Fruit fly (Drosophila melanogaster) whole organism, embryonic: Measurements from ENCODE around the gene tutl.

Source experiments
- Antp ChIP-seq: fragments of 200-800 bp; sonication (Bioruptor generic); optimal IDR thresholded peaks from 3 replicates; lab custom pipeline; 2016; ENCODE audit warnings: missing biosample characterization, missing genetic modification characterization
- CG10147 ChIP-seq: fragments of 200-800 bp; sonication (Bioruptor generic); optimal IDR thresholded peaks from 2 replicates; lab custom pipeline; 2019; ENCODE audit warnings: missing biosample characterization, mild to moderate bottlenecking, missing genetic modification characterization, moderate library complexity
- CG10543 ChIP-seq: fragments of 200-800 bp; sonication (Bioruptor generic); optimal IDR thresholded peaks from 3 replicates; lab custom pipeline; 2017; ENCODE audit warnings: missing biosample characterization, mild to moderate bottlenecking, missing genetic modification characterization, moderate library complexity
- CG11247 ChIP-seq: fragments of 200-800 bp; sonication (Bioruptor generic); IDR thresholded peaks from 2 replicates; pipeline ENCODE4 v1.3.6; 2022; ENCODE audit warnings: missing biosample characterization, missing genetic modification characterization
- CG12659 ChIP-seq: fragments of 200-800 bp; sonication (Bioruptor generic); optimal IDR thresholded peaks from 3 replicates; lab custom pipeline; 2017; ENCODE audit warnings: mild to moderate bottlenecking, missing biosample characterization, missing genetic modification reagents, missing genetic modification characterization
- CG12744 ChIP-seq: fragments of 200-800 bp; sonication (Bioruptor generic); optimal IDR thresholded peaks from 2 replicates; lab custom pipeline; 2016; ENCODE audit warnings: missing biosample characterization, missing genetic modification characterization
- CG14667 ChIP-seq: fragments of 200-800 bp; sonication (Bioruptor generic); IDR thresholded peaks from 2 replicates; pipeline ENCODE4 v1.3.6; 2022; ENCODE audit warnings: missing biosample characterization, missing genetic modification characterization
- CG16779 ChIP-seq: fragments of 200-800 bp; sonication (Bioruptor generic); IDR thresholded peaks from 2 replicates; pipeline ENCODE4 v1.3.6; 2022; ENCODE audit warnings: missing biosample characterization, missing genetic modification characterization
- CG17829 ChIP-seq: fragments of 200-800 bp; optimal IDR thresholded peaks from 2 replicates; lab custom pipeline; 2019; ENCODE audit warnings: missing biosample characterization, mild to moderate bottlenecking, missing genetic modification characterization, moderate library complexity
- CG18619 ChIP-seq: fragments of 200-800 bp; sonication (Bioruptor generic); optimal IDR thresholded peaks from 3 replicates; lab custom pipeline; 2017; ENCODE audit warnings: missing biosample characterization, mild to moderate bottlenecking, missing genetic modification characterization
- CG2678 ChIP-seq: fragments of 200-800 bp; sonication (Bioruptor generic); optimal IDR thresholded peaks from 3 replicates; lab custom pipeline; 2019; ENCODE audit warnings: missing biosample characterization, mild to moderate bottlenecking, missing genetic modification characterization, moderate library complexity
- CG32772 ChIP-seq: fragments of 200-800 bp; sonication (Bioruptor generic); IDR thresholded peaks from 2 replicates; pipeline ENCODE4 v1.3.6; 2022; ENCODE audit warnings: missing biosample characterization, missing genetic modification characterization
- CG6689 ChIP-seq: fragments of 200-800 bp; sonication (Bioruptor generic); IDR thresholded peaks from 2 replicates; pipeline ENCODE4 v1.3.6; 2022; ENCODE audit warnings: missing biosample characterization, missing genetic modification characterization
- CG7839 ChIP-seq: fragments of 200-800 bp; sonication (Bioruptor generic); optimal IDR thresholded peaks from 3 replicates; lab custom pipeline; 2018; ENCODE audit warnings: missing biosample characterization, mild to moderate bottlenecking, missing genetic modification characterization, moderate library complexity
- CG8388 ChIP-seq: fragments of 200-800 bp; sonication (Bioruptor generic); optimal IDR thresholded peaks from 2 replicates; lab custom pipeline; 2019; ENCODE audit warnings: missing biosample characterization, mild to moderate bottlenecking, missing genetic modification characterization, moderate library complexity
- CTCF ChIP-seq: fragments of 200-800 bp; sonication (Bioruptor generic); optimal IDR thresholded peaks from 2 replicates; lab custom pipeline; 2017; ENCODE audit warnings: missing biosample characterization, mild to moderate bottlenecking, missing genetic modification characterization, moderate library complexity
- Fer1 ChIP-seq: fragments of 200-800 bp; sonication (Bioruptor generic); optimal IDR thresholded peaks from 2 replicates; lab custom pipeline; 2017; ENCODE audit warnings: missing biosample characterization, mild to moderate bottlenecking, missing genetic modification characterization
- Gsc ChIP-seq: fragments of 200-800 bp; sonication (Bioruptor generic); IDR thresholded peaks from 2 replicates; pipeline ENCODE4 v1.3.6; 2022; ENCODE audit warnings: missing biosample characterization, missing genetic modification characterization
- Hand ChIP-seq: fragments of 200-800 bp; sonication (Bioruptor generic); optimal IDR thresholded peaks from 2 replicates; lab custom pipeline; 2017; ENCODE audit warnings: mild to moderate bottlenecking, missing biosample characterization, missing genetic modification reagents, missing genetic modification characterization
- Hmr ChIP-seq: fragments of 200-800 bp; sonication (Bioruptor generic); optimal IDR thresholded peaks from 3 replicates; lab custom pipeline; 2017; ENCODE audit warnings: mild to moderate bottlenecking, missing biosample characterization, missing genetic modification reagents, missing genetic modification characterization
- Hr39 ChIP-seq: fragments of >200 bp; optimal IDR thresholded peaks from 2 replicates; lab custom pipeline; 2017
- Max ChIP-seq: fragments of 200-800 bp; sonication (Bioruptor generic); optimal IDR thresholded peaks from 2 replicates; lab custom pipeline; 2016; ENCODE audit warnings: missing biosample characterization, mild to moderate bottlenecking, missing genetic modification characterization
- Meics ChIP-seq: fragments of 200-800 bp; sonication (Bioruptor generic); optimal IDR thresholded peaks from 2 replicates; lab custom pipeline; 2017; ENCODE audit warnings: missing biosample characterization, mild to moderate bottlenecking, missing genetic modification characterization
- Opbp ChIP-seq: fragments of 200-800 bp; sonication (Bioruptor generic); IDR thresholded peaks from 3 replicates; pipeline ENCODE4 v1.3.6; 2022; ENCODE audit warnings: missing biosample characterization, missing genetic modification characterization; ENCODE audit not compliant: partially characterized antibody
- Rfx ChIP-seq: fragments of 200-800 bp; sonication (Bioruptor generic); IDR thresholded peaks from 2 replicates; pipeline ENCODE4 v1.3.6; 2022; ENCODE audit warnings: missing biosample characterization, missing genetic modification characterization
- Six4 ChIP-seq: fragments of 200-800 bp; sonication (Bioruptor generic); optimal IDR thresholded peaks from 2 replicates; lab custom pipeline; 2016; ENCODE audit warnings: missing biosample characterization, missing genetic modification characterization
- Sox102F ChIP-seq: fragments of 200-800 bp; sonication (Bioruptor generic); optimal IDR thresholded peaks from 2 replicates; lab custom pipeline; 2018; ENCODE audit warnings: missing biosample characterization, mild to moderate bottlenecking, missing genetic modification characterization, moderate library complexity
- Spps ChIP-seq: fragments of 200-800 bp; sonication (Bioruptor generic); optimal IDR thresholded peaks from 2 replicates; lab custom pipeline; 2018; ENCODE audit warnings: missing biosample characterization, mild to moderate bottlenecking, missing genetic modification characterization
- Trl ChIP-seq, 3 experiments: fragments of >200 bp in 2 of 3; fragments of 200-800 bp in 1 of 3; sonication (Bioruptor generic) in 1 of 3; optimal IDR thresholded peaks; 2 replicates in 1 of 3; 3 replicates in 2 of 3; lab custom pipeline; 2016 to 2017; ENCODE audit warnings: missing biosample characterization in 1 of 3, missing genetic modification characterization in 1 of 3
- Xrp1 ChIP-seq: fragments of 200-800 bp; sonication (Bioruptor generic); IDR thresholded peaks from 2 replicates; pipeline ENCODE4 v1.3.6; 2022; ENCODE audit warnings: missing biosample characterization, missing genetic modification characterization
- abd-A ChIP-seq: fragments of 200-800 bp; sonication (Bioruptor generic); optimal IDR thresholded peaks from 3 replicates; lab custom pipeline; 2019; ENCODE audit warnings: missing biosample characterization, mild to moderate bottlenecking, missing genetic modification characterization, moderate library complexity
- crp ChIP-seq, 2 experiments: fragments of 200-800 bp; sonication (Bioruptor generic); optimal IDR thresholded peaks; 2 replicates in 1 of 2; 3 replicates in 1 of 2; lab custom pipeline; 2017; ENCODE audit warnings: missing biosample characterization in 2 of 2, missing genetic modification characterization in 2 of 2, mild to moderate bottlenecking in 1 of 2, moderate library complexity in 1 of 2
- dysf ChIP-seq: fragments of 200-800 bp; sonication (Bioruptor generic); IDR thresholded peaks from 3 replicates; pipeline ENCODE4 v1.3.6; 2022; ENCODE audit warnings: missing biosample characterization, missing genetic modification characterization
- emc ChIP-seq: fragments of 200-800 bp; sonication (Bioruptor generic); optimal IDR thresholded peaks from 2 replicates; lab custom pipeline; 2016; ENCODE audit warnings: missing biosample characterization, missing genetic modification characterization
- esg ChIP-seq: fragments of 200-800 bp; sonication (Bioruptor generic); conservative IDR thresholded peaks from 2 replicates; pipeline ENCODE4 v1.3.6; 2022; ENCODE audit warnings: missing biosample characterization, missing genetic modification characterization
- eve ChIP-seq, 2 experiments: fragments of >200 bp; optimal IDR thresholded peaks; 2 replicates each; lab custom pipeline; 2017; ENCODE audit warnings: missing biosample characterization in 2 of 2, missing genetic modification characterization in 2 of 2
- eyg ChIP-seq: fragments of 200-800 bp; sonication (Bioruptor generic); optimal IDR thresholded peaks from 3 replicates; lab custom pipeline; 2016; ENCODE audit warnings: missing biosample characterization, missing genetic modification characterization
- grau ChIP-seq: fragments of 200-800 bp; optimal IDR thresholded peaks from 3 replicates; lab custom pipeline; 2019; ENCODE audit warnings: missing biosample characterization, mild to moderate bottlenecking, missing genetic modification characterization, moderate library complexity
- gsb ChIP-seq: fragments of 200-800 bp; sonication (Bioruptor generic); IDR thresholded peaks from 2 replicates; pipeline ENCODE4 v1.3.6; 2022; ENCODE audit warnings: missing biosample characterization, missing genetic modification characterization
- hb ChIP-seq: fragments of 200-800 bp; sonication (Bioruptor generic); IDR thresholded peaks from 3 replicates; pipeline ENCODE4 v1.3.6; 2022; ENCODE audit warnings: missing biosample characterization, missing genetic modification characterization; ENCODE audit not compliant: partially characterized antibody
- org-1 ChIP-seq: fragments of 200-800 bp; sonication (Bioruptor generic); optimal IDR thresholded peaks from 2 replicates; lab custom pipeline; 2017; ENCODE audit warnings: missing biosample characterization, missing genetic modification characterization
- phol ChIP-seq: fragments of 200-800 bp; sonication (Bioruptor generic); optimal IDR thresholded peaks from 3 replicates; lab custom pipeline; 2018; ENCODE audit warnings: missing biosample characterization, mild to moderate bottlenecking, missing genetic modification characterization, moderate library complexity
- pzg ChIP-seq: fragments of 200-800 bp; sonication (Bioruptor generic); optimal IDR thresholded peaks from 3 replicates; lab custom pipeline; 2018; ENCODE audit warnings: missing biosample characterization, mild to moderate bottlenecking, missing genetic modification characterization, moderate library complexity
- row ChIP-seq: fragments of 200-800 bp; sonication (Bioruptor generic); IDR thresholded peaks from 3 replicates; pipeline ENCODE4 v1.3.6; 2022; ENCODE audit warnings: missing biosample characterization, missing genetic modification characterization
- scrt ChIP-seq: fragments of 200-800 bp; sonication (Bioruptor generic); optimal IDR thresholded peaks from 2 replicates; lab custom pipeline; 2018; ENCODE audit warnings: missing biosample characterization, mild to moderate bottlenecking, missing genetic modification characterization, moderate library complexity
- sens-2 ChIP-seq: fragments of 200-800 bp; sonication (Bioruptor generic); IDR thresholded peaks from 2 replicates; pipeline ENCODE4 v1.3.6; 2022; ENCODE audit warnings: missing biosample characterization, missing genetic modification characterization
- slbo ChIP-seq: fragments of 200-800 bp; sonication (Bioruptor generic); IDR thresholded peaks from 2 replicates; pipeline ENCODE4 v1.3.6; 2022; ENCODE audit warnings: missing biosample characterization, missing genetic modification characterization
- sqz ChIP-seq: fragments of 200-800 bp; sonication (Bioruptor generic); optimal IDR thresholded peaks from 3 replicates; lab custom pipeline; 2018; ENCODE audit warnings: missing biosample characterization, mild to moderate bottlenecking, missing genetic modification characterization
- ssp ChIP-seq: fragments of 200-800 bp; sonication (Bioruptor generic); IDR thresholded peaks from 2 replicates; pipeline ENCODE4 v1.3.6; 2022; ENCODE audit warnings: missing biosample characterization, missing genetic modification characterization
- trh ChIP-seq: fragments of 200-800 bp; sonication (Bioruptor generic); optimal IDR thresholded peaks from 2 replicates; lab custom pipeline; 2016; ENCODE audit warnings: missing biosample characterization, missing genetic modification characterization
- vvl ChIP-seq: fragments of 200-800 bp; sonication (Bioruptor generic); IDR thresholded peaks from 2 replicates; pipeline ENCODE4 v1.3.6; 2022; ENCODE audit warnings: missing biosample characterization, missing genetic modification characterization
- z ChIP-seq: fragments of 200-800 bp; sonication (Bioruptor generic); IDR thresholded peaks from 3 replicates; pipeline ENCODE4 v1.3.6; 2022; ENCODE audit warnings: missing biosample characterization, missing genetic modification characterization
- zen ChIP-seq: fragments of 200-800 bp; sonication (Bioruptor generic); optimal IDR thresholded peaks from 3 replicates; lab custom pipeline; 2018; ENCODE audit warnings: missing biosample characterization, mild to moderate bottlenecking, missing genetic modification characterization, moderate library complexity

Gene tutl

DNA sequence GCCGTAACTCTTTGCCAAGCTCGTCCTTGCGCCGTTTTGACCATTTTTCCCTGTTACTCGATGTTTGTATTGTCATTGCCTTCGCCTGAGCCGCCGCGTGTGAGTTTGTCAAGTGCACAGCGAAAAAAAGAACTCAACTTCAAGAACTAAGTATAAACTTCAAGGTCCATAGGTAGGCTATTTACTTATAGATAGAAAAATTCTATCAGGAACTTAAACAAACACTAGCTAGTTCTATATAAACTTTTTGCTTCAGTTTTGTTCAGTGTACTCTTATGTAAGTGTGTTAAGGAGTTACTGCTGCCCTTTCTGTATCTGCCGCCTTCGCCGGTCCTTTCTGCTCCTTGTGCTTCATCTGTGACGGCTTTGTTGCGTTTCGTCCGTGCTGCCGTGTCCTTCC is 36.6 kb upstream of the tutl start (continued):
- TF ChIP-seq Rfx (GFP tag; lab: Robert Waterston, UW): 0 out of 2 replicates have a peak, but pooled peaks have one; percentile 24
- TF ChIP-seq eve (GFP tag; optimal IDR thresholded peaks at IDR 0.05; lab: Kevin White, UChicago): no peak
- TF ChIP-seq CG11247: no peak
- TF ChIP-seq Trl (optimal IDR thresholded peaks at IDR 0.05; lab: Kevin White, UChicago): no peak
- no peak for TF ChIP-seq Trl (GFP tag; optimal IDR thresholded peaks at IDR 0.05; lab: Kevin White, UChicago)
- TF ChIP-seq Hmr (GFP tag; lab: Kevin White, UChicago): peak; percentile 34
- TF ChIP-seq CG18619 (GFP tag; lab: Kevin White, UChicago): no peak
- TF ChIP-seq CG17829 (tag; lab: Kevin White, UChicago): no peak
- TF ChIP-seq CG12744 (GFP tag; lab: Kevin White, UChicago): no peak
- TF ChIP-seq Meics: peak; percentile 39
- TF ChIP-seq eyg: no peak
- no peak for TF ChIP-seq phol (tag; lab: Kevin White, UChicago)
- TF ChIP-seq Hr39: no peak
- TF ChIP-seq gsb (GFP tag; lab: Robert Waterston, UW): no peak
- TF ChIP-seq trh: no peak
- TF ChIP-seq emc (GFP tag; lab: Kevin White, UChicago): no peak
- TF ChIP-seq Fer1 (GFP tag; lab: Kevin White, UChicago): peak; percentile 34
- TF ChIP-seq Opbp: no peak
- TF ChIP-seq CG10543 (GFP tag; lab: Kevin White, UChicago): no peak
- no peak for TF ChIP-seq crp (GFP tag; optimal IDR thresholded peaks at IDR 0.05; lab: Kevin White, UChicago)
- TF ChIP-seq CG14667 (GFP tag; lab: Robert Waterston, UW): no peak
- TF ChIP-seq sqz (GFP tag; lab: Kevin White, UChicago): no peak
- TF ChIP-seq CG7839 (tag; lab: Kevin White, UChicago): peak; percentile 18
- no peak for TF ChIP-seq Spps
- TF ChIP-seq CG8388: no peak
- no peak for TF ChIP-seq zen (tag; lab: Kevin White, UChicago)
- peak; percentile 8 for TF ChIP-seq Sox102F
- TF ChIP-seq slbo (GFP tag; lab: Robert Waterston, UW): 0 out of 2 replicates have a peak, but pooled peaks have one; percentile 21
- no peak for TF ChIP-seq Max (GFP tag; lab: Kevin White, UChicago)
- 0 out of 2 replicates have a peak, but pooled peaks have one; percentile 16 for TF ChIP-seq vvl (GFP tag; lab: Robert Waterston, UW)
- no peak for TF ChIP-seq CTCF (GFP tag; lab: Kevin White, UChicago)
- TF ChIP-seq sens-2: no peak
- peak; percentile 18; the same call in 1 of the 2 replicates for TF ChIP-seq Xrp1
- no peak for TF ChIP-seq z (GFP tag; lab: Robert Waterston, UW)
- no peak for TF ChIP-seq pzg
- TF ChIP-seq CG10147 (GFP tag; lab: Kevin White, UChicago): no peak
- no peak for TF ChIP-seq abd-A (tag; lab: Kevin White, UChicago)
- TF ChIP-seq CG6689 (GFP tag; lab: Robert Waterston, UW): 0 out of 2 replicates have a peak, but pooled peaks have one; percentile 18
- TF ChIP-seq, all 482 proteins: peak for 28

DNA sequence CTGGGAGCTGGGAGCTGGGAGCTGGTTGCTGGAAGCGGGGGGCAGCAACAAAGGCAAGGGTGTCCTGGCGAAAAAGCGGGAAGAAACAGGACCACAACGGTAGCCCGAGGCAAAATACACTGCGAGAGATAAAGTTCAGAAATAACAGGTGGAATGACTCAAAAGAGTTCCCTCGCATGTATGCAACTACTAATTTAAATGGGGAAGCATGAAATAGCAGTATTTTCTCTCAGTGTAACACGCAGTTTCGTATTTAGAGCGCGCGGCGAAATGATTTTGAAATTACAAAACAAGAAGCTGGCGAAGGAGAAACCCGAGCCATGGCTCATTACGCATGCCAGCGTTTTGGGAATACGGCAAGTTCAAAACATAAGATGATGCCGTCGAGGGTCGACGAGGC is 34.6 kb upstream of the tutl start:
- TF ChIP-seq hb (GFP tag; lab: Robert Waterston, UW) (no peak), Gsc (peak; percentile 38; the same call in 1 of the 2 replicates), grau (peak; percentile 29), CG2678 (tag; lab: Kevin White, UChicago) (peak; percentile 32), Antp (GFP tag; lab: Kevin White, UChicago) (peak; percentile 14), Hand (no peak), row (peak; percentile 57), CG12659 (GFP tag; lab: Kevin White, UChicago) (peak; percentile 0), Six4 (GFP tag; lab: Kevin White, UChicago) (no peak), dysf (GFP tag; lab: Robert Waterston, UW) (peak; percentile 42; the same call in 1 of the 3 replicates), ssp (0 out of 2 replicates have a peak, but pooled peaks have one; percentile 19), org-1 (GFP tag; lab: Kevin White, UChicago) (peak; percentile 22), scrt (GFP tag; lab: Kevin White, UChicago) (peak; percentile 22), slbo (GFP tag; lab: Robert Waterston, UW) (peak; percentile 67), CG32772 (GFP tag; lab: Robert Waterston, UW) (0 out of 2 replicates have a peak, but pooled peaks have one; percentile 32), CG6689 (GFP tag; lab: Robert Waterston, UW) (no peak), CG16779 (GFP tag; lab: Robert Waterston, UW) (0 out of 2 replicates have a peak, but pooled peaks have one; percentile 49), esg (GFP tag; lab: Robert Waterston, UW) (peak; percentile 33; the same call in 1 of the 2 replicates)
